Fruit fly (Drosophila melanogaster) whole organism, embryonic: ENCODE results near the gene Tsr1.

ENCODE experiments used
- Atf6 ChIP-seq: fragments of 200-800 bp; sonication (Bioruptor generic); IDR thresholded peaks from 2 replicates; pipeline ENCODE4 v1.3.6; 2022; ENCODE audit warnings: missing biosample characterization, missing genetic modification characterization
- B-H2 ChIP-seq: fragments of 200-800 bp; sonication (Bioruptor generic); optimal IDR thresholded peaks from 2 replicates; lab custom pipeline; 2018; ENCODE audit warnings: missing biosample characterization, mild to moderate bottlenecking, missing genetic modification characterization
- CG10274 ChIP-seq: fragments of 200-800 bp; sonication (Bioruptor generic); optimal IDR thresholded peaks from 3 replicates; lab custom pipeline; 2017; ENCODE audit warnings: missing biosample characterization, mild to moderate bottlenecking, missing genetic modification characterization
- CG10543 ChIP-seq: fragments of 200-800 bp; sonication (Bioruptor generic); optimal IDR thresholded peaks from 3 replicates; lab custom pipeline; 2017; ENCODE audit warnings: missing biosample characterization, mild to moderate bottlenecking, missing genetic modification characterization, moderate library complexity
- CG11560 ChIP-seq: fragments of 200-800 bp; sonication (Bioruptor generic); IDR thresholded peaks from 3 replicates; pipeline ENCODE4 v1.3.6; 2022; ENCODE audit warnings: missing biosample characterization, missing genetic modification characterization
- CG12219 ChIP-seq: fragments of 200-800 bp; sonication (Bioruptor generic); optimal IDR thresholded peaks from 3 replicates; lab custom pipeline; 2018; ENCODE audit warnings: missing biosample characterization, mild to moderate bottlenecking, missing genetic modification characterization
- CG12769 ChIP-seq: fragments of 200-800 bp; sonication (Bioruptor generic); optimal IDR thresholded peaks from 2 replicates; lab custom pipeline; 2019; ENCODE audit warnings: missing biosample characterization, mild to moderate bottlenecking, missing genetic modification characterization, moderate library complexity
- CG18262 ChIP-seq: fragments of 200-800 bp; optimal IDR thresholded peaks from 3 replicates; lab custom pipeline; 2019; ENCODE audit warnings: missing biosample characterization, mild to moderate bottlenecking, missing genetic modification characterization, moderate library complexity
- CG18619 ChIP-seq: fragments of 200-800 bp; sonication (Bioruptor generic); optimal IDR thresholded peaks from 3 replicates; lab custom pipeline; 2017; ENCODE audit warnings: missing biosample characterization, mild to moderate bottlenecking, missing genetic modification characterization
- CG2129 ChIP-seq: fragments of 200-800 bp; sonication (Bioruptor generic); IDR thresholded peaks from 2 replicates; pipeline ENCODE4 v1.3.6; 2022; ENCODE audit warnings: missing biosample characterization, missing genetic modification characterization; ENCODE audit not compliant: partially characterized antibody
- CG3065 ChIP-seq: fragments of 200-800 bp; sonication (Bioruptor generic); optimal IDR thresholded peaks from 2 replicates; lab custom pipeline; 2016; ENCODE audit warnings: missing biosample characterization, missing genetic modification characterization
- CG31224 ChIP-seq: fragments of 200-800 bp; sonication (Bioruptor generic); IDR thresholded peaks from 2 replicates; pipeline ENCODE4 v1.3.6; 2022; ENCODE audit warnings: missing biosample characterization, missing genetic modification characterization
- CG42726 ChIP-seq: fragments of 200-800 bp; sonication (Bioruptor generic); IDR thresholded peaks from 2 replicates; pipeline ENCODE4 v1.3.6; 2022; ENCODE audit warnings: missing biosample characterization, missing genetic modification characterization; ENCODE audit not compliant: partially characterized antibody
- CG5245 ChIP-seq: fragments of 200-800 bp; sonication (Bioruptor generic); optimal IDR thresholded peaks from 3 replicates; lab custom pipeline; 2016; ENCODE audit warnings: missing biosample characterization, missing genetic modification characterization
- CG5953 ChIP-seq: fragments of 200-800 bp; sonication (Bioruptor generic); IDR thresholded peaks from 2 replicates; pipeline ENCODE4 v1.3.6; 2022; ENCODE audit warnings: missing biosample characterization, missing genetic modification characterization
- CG8290 ChIP-seq, 3 experiments: fragments of 200-800 bp; sonication (Bioruptor generic); optimal IDR thresholded peaks; 2 replicates each; lab custom pipeline; 2016 to 2019; ENCODE audit warnings: missing biosample characterization in 3 of 3, missing genetic modification characterization in 3 of 3, mild to moderate bottlenecking in 2 of 3, moderate library complexity in 1 of 3
- CG9215 ChIP-seq: fragments of 200-800 bp; sonication (Bioruptor generic); IDR thresholded peaks from 2 replicates; pipeline ENCODE4 v1.3.6; 2022; ENCODE audit warnings: missing biosample characterization, missing genetic modification characterization
- CG9727 ChIP-seq: fragments of 200-800 bp; sonication (Bioruptor generic); optimal IDR thresholded peaks from 3 replicates; lab custom pipeline; 2017; ENCODE audit warnings: missing biosample characterization, mild to moderate bottlenecking, missing genetic modification characterization
- CG9932 ChIP-seq: fragments of 200-800 bp; sonication (Bioruptor generic); IDR thresholded peaks from 2 replicates; pipeline ENCODE4 v1.3.6; 2022; ENCODE audit warnings: missing biosample characterization, missing genetic modification characterization
- CHES-1-like ChIP-seq: fragments of 200-800 bp; sonication (Bioruptor generic); optimal IDR thresholded peaks from 2 replicates; lab custom pipeline; 2016; ENCODE audit warnings: missing biosample characterization, missing genetic modification characterization
- CoRest ChIP-seq: fragments of 200-800 bp; sonication (Bioruptor generic); optimal IDR thresholded peaks from 3 replicates; lab custom pipeline; 2018; ENCODE audit warnings: missing biosample characterization, mild to moderate bottlenecking, missing genetic modification characterization, moderate library complexity
- D19B ChIP-seq: fragments of 200-800 bp; sonication (Bioruptor generic); optimal IDR thresholded peaks from 2 replicates; lab custom pipeline; 2017; ENCODE audit warnings: missing biosample characterization, mild to moderate bottlenecking, missing genetic modification characterization
- Hr78 ChIP-seq, 2 experiments: fragments of 200-800 bp in 1 of 2; fragments of >200 bp in 1 of 2; sonication (Bioruptor generic) in 1 of 2; optimal IDR thresholded peaks; 2 replicates each; lab custom pipeline; 2017 to 2019; ENCODE audit warnings: missing biosample characterization in 2 of 2, missing genetic modification characterization in 2 of 2, mild to moderate bottlenecking in 1 of 2, moderate library complexity in 1 of 2
- Optix ChIP-seq: fragments of 200-800 bp; sonication (Bioruptor generic); IDR thresholded peaks from 3 replicates; pipeline ENCODE4 v1.3.6; 2022; ENCODE audit warnings: missing biosample characterization, missing genetic modification characterization
- Pdp1 ChIP-seq, 2 experiments: fragments of 200-800 bp; sonication (Bioruptor generic); optimal IDR thresholded peaks; 3 replicates each; lab custom pipeline; 2016; ENCODE audit warnings: missing biosample characterization in 2 of 2, missing genetic modification characterization in 2 of 2, mild to moderate bottlenecking in 1 of 2, moderate library complexity in 1 of 2
- Six4 ChIP-seq: fragments of 200-800 bp; sonication (Bioruptor generic); optimal IDR thresholded peaks from 2 replicates; lab custom pipeline; 2016; ENCODE audit warnings: missing biosample characterization, missing genetic modification characterization
- Sry-β ChIP-seq: fragments of 200-800 bp; sonication (Bioruptor generic); optimal IDR thresholded peaks from 2 replicates; lab custom pipeline; 2018; ENCODE audit warnings: missing biosample characterization, mild to moderate bottlenecking, missing genetic modification characterization, moderate library complexity
- Stat92E ChIP-seq, 3 experiments: fragments of >200 bp in 2 of 3; fragments of 200-800 bp in 1 of 3; sonication (Bioruptor generic) in 1 of 3; optimal IDR thresholded peaks; 2 replicates each; lab custom pipeline; 2017 to 2019; ENCODE audit warnings: missing biosample characterization in 3 of 3, missing genetic modification characterization in 3 of 3, mild to moderate bottlenecking in 1 of 3, moderate library complexity in 1 of 3
- Usf ChIP-seq: fragments of 200-800 bp; sonication (Bioruptor generic); optimal IDR thresholded peaks from 2 replicates; lab custom pipeline; 2017; ENCODE audit warnings: missing genotype, missing biosample characterization, missing genetic modification characterization
- Xrp1 ChIP-seq: fragments of 200-800 bp; sonication (Bioruptor generic); IDR thresholded peaks from 2 replicates; pipeline ENCODE4 v1.3.6; 2022; ENCODE audit warnings: missing biosample characterization, missing genetic modification characterization
- YL-1 ChIP-seq: fragments of 200-800 bp; sonication (Bioruptor generic); optimal IDR thresholded peaks from 3 replicates; lab custom pipeline; 2017; ENCODE audit warnings: missing biosample characterization, mild to moderate bottlenecking, missing genetic modification characterization
- bigmax ChIP-seq: fragments of 200-800 bp; sonication (Bioruptor generic); optimal IDR thresholded peaks from 2 replicates; lab custom pipeline; 2018; ENCODE audit warnings: missing biosample characterization, mild to moderate bottlenecking, missing genetic modification characterization
- crp ChIP-seq, 2 experiments: fragments of 200-800 bp; sonication (Bioruptor generic); optimal IDR thresholded peaks; 2 replicates in 1 of 2; 3 replicates in 1 of 2; lab custom pipeline; 2017; ENCODE audit warnings: missing biosample characterization in 2 of 2, missing genetic modification characterization in 2 of 2, mild to moderate bottlenecking in 1 of 2, moderate library complexity in 1 of 2
- dan ChIP-seq: fragments of 200-800 bp; sonication (Bioruptor generic); IDR thresholded peaks from 2 replicates; pipeline ENCODE4 v1.3.6; 2022; ENCODE audit warnings: missing biosample characterization, missing genetic modification characterization
- dm ChIP-seq: fragments of 200-800 bp; sonication (Bioruptor generic); optimal IDR thresholded peaks from 3 replicates; lab custom pipeline; 2016; ENCODE audit warnings: missing biosample characterization, missing genetic modification characterization
- fu2 ChIP-seq: fragments of 200-800 bp; sonication (Bioruptor generic); optimal IDR thresholded peaks from 2 replicates; lab custom pipeline; 2016; ENCODE audit warnings: missing biosample characterization, missing genetic modification characterization
- gro ChIP-seq: fragments of 200-800 bp; sonication (Bioruptor generic); optimal IDR thresholded peaks from 2 replicates; lab custom pipeline; 2016; ENCODE audit warnings: missing biosample characterization, missing genetic modification characterization
- ind ChIP-seq: fragments of 200-800 bp; sonication (Bioruptor generic); optimal IDR thresholded peaks from 3 replicates; lab custom pipeline; 2016; ENCODE audit warnings: missing biosample characterization, missing genetic modification characterization
- jing ChIP-seq: fragments of 200-800 bp; sonication (Bioruptor generic); optimal IDR thresholded peaks from 2 replicates; lab custom pipeline; 2018; ENCODE audit warnings: missing biosample characterization, mild to moderate bottlenecking, missing genetic modification characterization
- kni ChIP-seq: fragments of 200-800 bp; sonication (Bioruptor generic); optimal IDR thresholded peaks from 3 replicates; lab custom pipeline; 2017; ENCODE audit warnings: mild to moderate bottlenecking, missing biosample characterization, missing genetic modification reagents, missing genetic modification characterization
- maf-S ChIP-seq: fragments of 200-800 bp; sonication (Bioruptor generic); optimal IDR thresholded peaks from 2 replicates; lab custom pipeline; 2016; ENCODE audit warnings: missing biosample characterization, missing genetic modification characterization
- phol ChIP-seq: fragments of 200-800 bp; sonication (Bioruptor generic); optimal IDR thresholded peaks from 3 replicates; lab custom pipeline; 2018; ENCODE audit warnings: missing biosample characterization, mild to moderate bottlenecking, missing genetic modification characterization, moderate library complexity
- prd ChIP-seq, 3 experiments: fragments of >200 bp in 2 of 3; fragments of 200-800 bp in 1 of 3; sonication (Bioruptor generic) in 1 of 3; optimal IDR thresholded peaks in 2 of 3; IDR thresholded peaks in 1 of 3; 2 replicates in 2 of 3; 3 replicates in 1 of 3; pipeline versions ENCODE4 v1.3.6 to Lab custom; 2017 to 2022; ENCODE audit warnings: missing biosample characterization in 1 of 3, missing genetic modification characterization in 1 of 3
- repo ChIP-seq: fragments of 200-800 bp; sonication (Bioruptor generic); optimal IDR thresholded peaks from 2 replicates; lab custom pipeline; 2016; ENCODE audit warnings: missing biosample characterization, missing genetic modification characterization
- twi ChIP-seq: fragments of 200-800 bp; optimal IDR thresholded peaks from 2 replicates; lab custom pipeline; 2019; ENCODE audit warnings: missing biosample characterization, mild to moderate bottlenecking, missing genetic modification characterization, moderate library complexity
- zen ChIP-seq: fragments of 200-800 bp; sonication (Bioruptor generic); optimal IDR thresholded peaks from 3 replicates; lab custom pipeline; 2018; ENCODE audit warnings: missing biosample characterization, mild to moderate bottlenecking, missing genetic modification characterization, moderate library complexity

Tsr1 gene

dm6 chr3L:21285639-21286338 is 49.2 kb upstream of the Tsr1 start, which contains the start of the genes CG12974 and pzg (continued):
- TF ChIP-seq B-H2 (peak; percentile 81), CG18262 (tag; lab: Kevin White, UChicago) (peak; percentile 76), Xrp1 (GFP tag; lab: Robert Waterston, UW) (peak; percentile 86), zen (tag; lab: Kevin White, UChicago) (peak; percentile 96), gro (GFP tag; lab: Kevin White, UChicago) (peak; percentile 7), prd (optimal IDR thresholded peaks at IDR 0.05; lab: Kevin White, UChicago) (no peak), prd (GFP tag; IDR thresholded peaks at IDR 0.05; lab: Robert Waterston, UW) (peak; percentile 91), Pdp1 (GFP tag; optimal IDR thresholded peaks at IDR 0.05; lab: Kevin White, UChicago) (peak; percentile 61 to 72), CG5245 (GFP tag; lab: Kevin White, UChicago) (no peak), CG9727 (GFP tag; lab: Kevin White, UChicago) (peak; percentile 92), CHES-1-like (peak; percentile 81), CG11560 (tag; lab: Robert Waterston, UW) (peak; percentile 65; the same call in 2 of the 3 replicates), CG8290 (GFP tag; optimal IDR thresholded peaks at IDR 0.05; lab: Kevin White, UChicago) (peak; percentile 34), CG8290 (tag; optimal IDR thresholded peaks at IDR 0.05; lab: Kevin White, UChicago) (peak; percentile 51 to 76), CG10274 (GFP tag; lab: Kevin White, UChicago) (peak; percentile 41), Optix (peak; percentile 83; the same call in 2 of the 3 replicates), CG31224 (GFP tag; lab: Robert Waterston, UW) (peak; percentile 48; the same call in 1 of the 2 replicates), CG18619 (GFP tag; lab: Kevin White, UChicago) (peak; percentile 82), dan (peak; percentile 66; the same call in 1 of the 2 replicates), maf-S (GFP tag; lab: Kevin White, UChicago) (peak; percentile 69), Atf6 (peak; percentile 82), CG5953 (GFP tag; lab: Robert Waterston, UW) (peak; percentile 65; the same call in 1 of the 2 replicates), bigmax (GFP tag; lab: Kevin White, UChicago) (peak; percentile 92), CoRest (tag; lab: Kevin White, UChicago) (peak; percentile 89), Stat92E (GFP tag; optimal IDR thresholded peaks at IDR 0.05; lab: Kevin White, UChicago) (peak in 1 of 3 experiments; percentile 32), YL-1 (GFP tag; lab: Kevin White, UChicago) (peak; percentile 96), kni (GFP tag; lab: Kevin White, UChicago) (peak; percentile 77), dm (GFP tag; lab: Kevin White, UChicago) (peak; percentile 84), CG9932 (GFP tag; lab: Robert Waterston, UW) (peak; percentile 91), CG2129 (no peak), ind (GFP tag; lab: Kevin White, UChicago) (peak; percentile 64), CG9215 (GFP tag; lab: Robert Waterston, UW) (peak; percentile 84), CG42726 (GFP tag; lab: Robert Waterston, UW) (peak; percentile 45; the same call in 1 of the 2 replicates), Usf (GFP tag; lab: Kevin White, UChicago) (peak; percentile 61), fu2 (GFP tag; lab: Kevin White, UChicago) (peak; percentile 79), CG12219 (GFP tag; lab: Kevin White, UChicago) (peak; percentile 19), CG3065 (peak; percentile 35), CG12769 (tag; lab: Kevin White, UChicago) (peak; percentile 61), CG10543 (peak; percentile 89), Sry-β (GFP tag; lab: Kevin White, UChicago) (peak; percentile 14), twi (tag; lab: Kevin White, UChicago) (peak; percentile 63), repo (GFP tag; lab: Kevin White, UChicago) (peak; percentile 51), crp (GFP tag; optimal IDR thresholded peaks at IDR 0.05; lab: Kevin White, UChicago) (peak in 1 of 2 experiments; percentile 64), D19B (peak; percentile 42), phol (tag; lab: Kevin White, UChicago) (peak; percentile 100), Six4 (GFP tag; lab: Kevin White, UChicago) (peak; percentile 16), jing (GFP tag; lab: Kevin White, UChicago) (peak; percentile 69), Hr78 (GFP tag; optimal IDR thresholded peaks at IDR 0.05; lab: Kevin White, UChicago) (peak in 1 of 2 experiments; percentile 39)
